Fruit fly (Drosophila melanogaster): ENCODE results near the gene Clamp.
A peak's percentile ranks its signal among the peaks of the same experiment; 100 is the strongest.

Gene Clamp

DNA sequence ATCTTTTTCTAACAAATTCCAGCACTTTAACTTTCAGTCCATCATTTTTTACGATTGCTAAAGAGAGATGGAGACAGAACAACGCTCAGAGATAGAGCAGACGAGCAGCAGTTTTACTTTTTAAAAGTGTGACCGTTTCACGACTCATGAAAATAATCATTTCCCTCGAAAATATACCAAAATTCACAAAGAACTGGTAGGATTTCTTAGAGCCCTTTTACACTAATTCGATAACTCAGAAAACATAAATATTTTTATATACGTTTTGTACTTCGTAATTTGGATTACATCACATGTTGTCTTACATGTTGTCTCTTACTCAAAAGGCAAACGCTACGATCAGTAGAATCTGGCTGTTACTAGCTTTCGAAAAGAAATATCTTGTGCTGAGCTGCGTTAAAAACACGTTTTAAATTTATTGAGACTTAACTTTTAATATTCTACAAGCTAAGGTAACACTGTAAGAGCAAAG, at the start of gene Clamp:
Clamp (minus strand) TSS at position 100 of the 472 bp plus-strand sequence.
- TF ChIP-seq woc (GFP tag; optimal IDR thresholded peaks at IDR 0.05) (peak; percentile 71), br (GFP tag; optimal IDR thresholded peaks at IDR 0.05) (no peak), rgr (GFP tag; optimal IDR thresholded peaks at IDR 0.05) (no peak), foxo (GFP tag; optimal IDR thresholded peaks at IDR 0.05) (no peak), Hr78 (GFP tag; optimal IDR thresholded peaks at IDR 0.05) (peak; percentile 73), psq (GFP tag; optimal IDR thresholded peaks at IDR 0.05) (no peak), N (GFP tag; optimal IDR thresholded peaks at IDR 0.05) (peak; percentile 85), dmrt93B (GFP tag; optimal IDR thresholded peaks at IDR 0.05) (no peak), HLH106 (tag; optimal IDR thresholded peaks at IDR 0.05) (peak; percentile 2), Hr83 (GFP tag; optimal IDR thresholded peaks at IDR 0.05; ENCODE audit: poor library complexity, severe bottlenecking) (no peak), ey (GFP tag; optimal IDR thresholded peaks at IDR 0.05) (no peak), Jra (GFP tag; optimal IDR thresholded peaks at IDR 0.05) (no peak), jim (GFP tag; optimal IDR thresholded peaks at IDR 0.05) (no peak)

DNA sequence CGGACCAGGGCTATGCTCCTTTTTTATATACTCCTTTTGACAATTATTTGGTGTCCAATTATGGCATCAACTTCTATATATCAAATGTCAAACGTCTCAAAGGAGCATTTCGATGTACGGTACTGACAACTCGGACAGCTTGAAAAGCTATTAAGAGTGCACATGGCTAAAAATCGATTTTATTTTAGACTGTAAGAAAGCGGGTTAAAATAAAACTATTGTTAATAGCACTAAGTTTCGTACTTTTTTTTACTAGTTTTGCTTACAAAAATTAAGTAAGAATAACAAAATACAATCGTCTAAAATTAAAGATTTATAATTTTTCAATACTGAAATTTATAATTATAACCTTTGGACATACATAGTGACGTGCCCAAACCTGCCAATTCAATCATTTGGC, 45.3 kb upstream of the Clamp start, which contains the start of gene Ir40a:
Ir40a (minus strand) TSS at position 101 of the 400 bp plus-strand sequence.
- TF ChIP-seq HLH106 (tag; optimal IDR thresholded peaks at IDR 0.05) = no peak
- TF ChIP-seq sv (GFP tag; optimal IDR thresholded peaks at IDR 0.05) = no peak
- no peak for TF ChIP-seq Hr83 (GFP tag; optimal IDR thresholded peaks at IDR 0.05; ENCODE audit: poor library complexity, severe bottlenecking)
- no peak for TF ChIP-seq tai (GFP tag; optimal IDR thresholded peaks at IDR 0.05)
- no peak for TF ChIP-seq N (GFP tag; optimal IDR thresholded peaks at IDR 0.05)
- TF ChIP-seq fru (GFP tag; optimal IDR thresholded peaks at IDR 0.05) = no peak
- no peak for TF ChIP-seq br (GFP tag; optimal IDR thresholded peaks at IDR 0.05)
- TF ChIP-seq jim (GFP tag; optimal IDR thresholded peaks at IDR 0.05) = no peak
- TF ChIP-seq usp (GFP tag; optimal IDR thresholded peaks at IDR 0.05) = no peak
- no peak for TF ChIP-seq pan (optimal IDR thresholded peaks at IDR 0.05)

DNA sequence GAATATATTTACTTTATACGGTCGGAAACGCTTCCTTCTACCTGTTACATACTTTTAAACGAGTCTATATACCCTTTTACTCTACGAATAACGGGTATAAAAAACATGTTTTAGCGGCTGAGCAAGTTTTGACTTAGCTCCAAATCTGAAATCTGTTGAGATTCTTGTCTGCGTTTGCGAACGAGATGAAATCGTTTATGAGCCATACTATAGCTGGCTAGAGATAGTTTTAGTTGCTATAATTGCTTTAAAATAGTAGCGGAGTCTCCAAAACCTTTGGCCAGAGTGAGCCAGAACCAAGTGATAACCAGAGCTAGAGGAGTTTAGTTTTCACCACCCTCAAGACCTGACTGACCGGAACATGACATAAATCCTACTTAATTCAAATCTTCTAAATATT, 7.5 kb upstream of the Clamp start:
- TF ChIP-seq Rel (GFP tag; optimal IDR thresholded peaks at IDR 0.05) (no peak), Rel (tag; optimal IDR thresholded peaks at IDR 0.05) (no peak), Hr78 (GFP tag; optimal IDR thresholded peaks at IDR 0.05) (no peak)

DNA sequence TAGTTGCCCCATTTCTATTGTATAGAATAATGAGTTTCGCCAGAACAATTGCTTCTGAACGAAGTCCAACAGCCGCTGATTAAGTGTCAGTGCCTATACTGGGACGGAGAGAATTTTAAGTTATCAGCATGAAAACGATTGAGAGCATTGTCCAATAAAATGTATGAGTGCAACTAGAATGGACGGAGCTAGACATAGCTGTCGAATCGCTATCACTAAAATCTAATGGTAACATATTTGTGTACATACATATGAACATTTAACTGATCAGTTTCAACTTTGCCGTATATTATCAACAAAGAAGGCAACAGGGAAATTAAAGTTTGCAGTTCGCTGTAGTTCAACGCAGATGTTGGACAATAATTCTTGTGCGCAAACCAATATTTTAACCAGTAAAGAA, 6.2 kb upstream of the Clamp start, which contains the start of gene CG3635:
CG3635 (plus strand) TSS at position 315 of the 400 bp plus-strand sequence.
- no peak for TF ChIP-seq pan (optimal IDR thresholded peaks at IDR 0.05)
- TF ChIP-seq Hnf4 (GFP tag; optimal IDR thresholded peaks at IDR 0.05) = peak; percentile 31

DNA sequence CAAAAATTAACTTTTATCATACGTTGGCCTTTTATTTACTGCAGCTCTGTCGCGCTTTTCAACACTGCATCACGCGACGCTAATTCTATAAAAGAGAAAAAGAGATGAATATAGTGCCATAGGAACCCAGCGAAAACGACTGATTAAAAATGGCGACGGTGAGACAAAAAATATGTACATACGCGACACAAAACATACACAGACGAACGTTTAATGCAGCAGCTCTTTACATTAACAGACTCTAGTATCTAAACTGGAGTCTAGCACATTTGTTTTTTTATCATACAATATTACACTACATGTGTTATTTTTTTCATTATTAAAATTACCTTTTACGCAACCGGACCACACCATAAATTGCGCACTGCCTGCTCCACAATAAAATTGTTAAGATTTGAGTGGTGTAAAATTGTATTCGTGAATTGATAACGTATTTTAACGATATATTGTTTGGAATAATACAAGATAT, 350 bp downstream of the Clamp start:
- TF ChIP-seq fru (GFP tag; optimal IDR thresholded peaks at IDR 0.05) = peak; percentile 85
- peak; percentile 56 for TF ChIP-seq OdsH (GFP tag; optimal IDR thresholded peaks at IDR 0.05)
- peak; percentile 30 for TF ChIP-seq N (GFP tag; optimal IDR thresholded peaks at IDR 0.05)
- no peak for TF ChIP-seq Jra (GFP tag; optimal IDR thresholded peaks at IDR 0.05)
- TF ChIP-seq Rel (GFP tag; optimal IDR thresholded peaks at IDR 0.05) = peak; percentile 10
- TF ChIP-seq Rel (tag; optimal IDR thresholded peaks at IDR 0.05) = no peak
- TF ChIP-seq tai (GFP tag; optimal IDR thresholded peaks at IDR 0.05) = peak; percentile 32
- peak; percentile 47 for TF ChIP-seq Vsx2 (GFP tag; optimal IDR thresholded peaks at IDR 0.05; ENCODE audit: partially characterized antibody)
- TF ChIP-seq h (GFP tag; optimal IDR thresholded peaks at IDR 0.05) = peak; percentile 67
- TF ChIP-seq dmrt93B (GFP tag; optimal IDR thresholded peaks at IDR 0.05) = no peak
- no peak for TF ChIP-seq dl (GFP tag; optimal IDR thresholded peaks at IDR 0.05; ENCODE audit: insufficient read depth in 1 of 2, partially characterized antibody in 2 of 2)
- TF ChIP-seq foxo (GFP tag; optimal IDR thresholded peaks at IDR 0.05) = no peak
- TF ChIP-seq Hnf4 (GFP tag; optimal IDR thresholded peaks at IDR 0.05) = peak; percentile 55
- peak; percentile 66 for TF ChIP-seq Hr83 (GFP tag; optimal IDR thresholded peaks at IDR 0.05; ENCODE audit: poor library complexity, severe bottlenecking)
- peak; percentile 59 for TF ChIP-seq br (GFP tag; optimal IDR thresholded peaks at IDR 0.05)
- TF ChIP-seq CG9705 (GFP tag; optimal IDR thresholded peaks at IDR 0.05) = peak; percentile 15
- TF ChIP-seq CrebA (GFP tag; optimal IDR thresholded peaks at IDR 0.05; ENCODE audit: borderline replicate concordance) = peak; percentile 47

DNA sequence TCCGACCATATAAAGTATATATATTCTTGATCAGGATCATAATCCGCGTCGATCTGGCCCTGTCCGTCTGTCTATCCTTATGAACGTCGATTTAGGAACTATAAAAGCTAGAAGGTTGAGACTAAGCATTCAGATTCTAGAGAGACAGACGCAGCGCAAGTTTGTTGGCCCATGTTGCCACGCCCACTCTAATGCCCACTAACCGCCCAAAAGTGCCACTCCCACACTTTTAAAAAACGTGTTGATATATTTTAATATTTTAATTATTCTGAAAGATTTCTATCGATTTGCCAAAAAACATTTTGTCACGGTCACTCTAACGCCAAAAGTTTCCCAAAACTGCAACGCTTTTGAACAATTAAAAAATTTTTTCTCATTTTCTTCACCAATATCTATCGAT, 5.6 kb downstream of the Clamp start:
- TF ChIP-seq Dfd (GFP tag; optimal IDR thresholded peaks at IDR 0.05) (peak; percentile 90), foxo (GFP tag; optimal IDR thresholded peaks at IDR 0.05) (no peak), CG9705 (GFP tag; optimal IDR thresholded peaks at IDR 0.05) (no peak), Hr78 (GFP tag; optimal IDR thresholded peaks at IDR 0.05) (no peak), lola (GFP tag; optimal IDR thresholded peaks at IDR 0.05) (no peak), OdsH (GFP tag; optimal IDR thresholded peaks at IDR 0.05) (no peak)
